Worm (Caenorhabditis elegans): ENCODE data around the gene let-70.

The let-70 gene

ce11 chrIV:11083609-11084008 is 1.6 kb upstream of the let-70 start, which contains the start of gene klc-1 (continued):
- TF ChIP-seq Y53F4B.3 (GFP tag; IDR thresholded peaks at IDR 0.05) (0 out of 2 replicates have a peak, but pooled peaks have one; percentile 6), efl-1 (GFP tag; optimal IDR thresholded peaks at IDR 0.05) (peak; percentile 93), dox-1 (GFP tag; IDR thresholded peaks at IDR 0.05) (no peak), K11D2.4 (GFP tag; IDR thresholded peaks at IDR 0.05) (no peak), zim-3 (tag; optimal IDR thresholded peaks at IDR 0.05) (no peak), F52B5.7 (tag; optimal IDR thresholded peaks at IDR 0.05) (no peak), ztf-28 (GFP tag; IDR thresholded peaks at IDR 0.05) (no peak), C06A6.2 (GFP tag; conservative IDR thresholded peaks at IDR 0.05) (no peak), ceh-79 (tag; optimal IDR thresholded peaks at IDR 0.05) (no peak), pbrm-1 (GFP tag; IDR thresholded peaks at IDR 0.05) (peak; percentile 21; the same call in 1 of the 2 replicates), zfh-2 (GFP tag; conservative IDR thresholded peaks at IDR 0.05) (no peak), ceh-58 (GFP tag; IDR thresholded peaks at IDR 0.05) (no peak), ztf-18 (tag; optimal IDR thresholded peaks at IDR 0.05) (no peak), bed-2 (GFP tag; IDR thresholded peaks at IDR 0.05) (no peak), lsl-1 (GFP tag; optimal IDR thresholded peaks at IDR 0.05) (peak; percentile 80), ekl-4 (GFP tag; IDR thresholded peaks at IDR 0.05) (0 out of 2 replicates have a peak, but pooled peaks have one; percentile 15), hsf-1 (GFP tag; IDR thresholded peaks at IDR 0.05) (peak; percentile 75; the same call in 1 of the 2 replicates), tbx-9 (tag; optimal IDR thresholded peaks at IDR 0.05; ENCODE audit: borderline replicate concordance) (no peak), mcd-1 (GFP tag; IDR thresholded peaks at IDR 0.05) (no peak), hmg-20 (GFP tag; IDR thresholded peaks at IDR 0.05) (no peak), tlf-1 (GFP tag; optimal IDR thresholded peaks at IDR 0.05) (peak; percentile 27)

ce11 chrIV:11082789-11083235 is 759 bp upstream of the let-70 start:
- no peak for TF ChIP-seq ztf-28 (GFP tag; IDR thresholded peaks at IDR 0.05)
- no peak for TF ChIP-seq nfya-2 (GFP tag; IDR thresholded peaks at IDR 0.05)
- no peak for TF ChIP-seq Y56A3A.18 (GFP tag; IDR thresholded peaks at IDR 0.05)
- TF ChIP-seq lsy-27 (tag; optimal IDR thresholded peaks at IDR 0.05; ENCODE audit: borderline replicate concordance, insufficient read depth) = no peak
- TF ChIP-seq snpc-1.3 (tag; optimal IDR thresholded peaks at IDR 0.05; ENCODE audit: insufficient read depth) = no peak
- TF ChIP-seq C17E4.6 (GFP tag; IDR thresholded peaks at IDR 0.05) = 0 out of 2 replicates have a peak, but pooled peaks have one; percentile 41
- peak; percentile 54; the same call in 1 of the 2 replicates for TF ChIP-seq egl-44 (GFP tag; IDR thresholded peaks at IDR 0.05)
- TF ChIP-seq Y79H2A.3 (GFP tag; conservative IDR thresholded peaks at IDR 0.05) = no peak; the same call in 1 of the 2 replicates
- TF ChIP-seq ccch-3 (GFP tag; optimal IDR thresholded peaks at IDR 0.05) = no peak
- no peak; the same call in 1 of the 2 replicates for TF ChIP-seq ztf-6 (GFP tag; IDR thresholded peaks at IDR 0.05)
- TF ChIP-seq snpc-3.4 (tag; optimal IDR thresholded peaks at IDR 0.05) = no peak
- peak; percentile 65 for TF ChIP-seq tbp1 (GFP tag; optimal IDR thresholded peaks at IDR 0.05)
- TF ChIP-seq ceh-91 (GFP tag; IDR thresholded peaks at IDR 0.05) = no peak
- peak; percentile 74 for TF ChIP-seq ekl-4 (GFP tag; IDR thresholded peaks at IDR 0.05)
- peak; percentile 87 for TF ChIP-seq atf-7 (tag; optimal IDR thresholded peaks at IDR 0.05)
- no peak for TF ChIP-seq Y53G8AR.9 (GFP tag; conservative IDR thresholded peaks at IDR 0.05)
- TF ChIP-seq cebp-1 (GFP tag; IDR thresholded peaks at IDR 0.05) = 0 out of 2 replicates have a peak, but pooled peaks have one; percentile 56
- peak; percentile 92 for TF ChIP-seq cebp-1 (tag; optimal IDR thresholded peaks at IDR 0.05)
- TF ChIP-seq F23B12.7 (tag; optimal IDR thresholded peaks at IDR 0.05; ENCODE audit: insufficient read depth) = peak; percentile 27
- TF ChIP-seq pha-4 (tag; optimal IDR thresholded peaks at IDR 0.05) = no peak
- peak; percentile 82; the same call in 1 of the 2 replicates for TF ChIP-seq pbrm-1 (GFP tag; IDR thresholded peaks at IDR 0.05)
- TF ChIP-seq ZK185.1 (tag; optimal IDR thresholded peaks at IDR 0.05; ENCODE audit: poor library complexity, severe bottlenecking) = peak; percentile 91
- peak; percentile 0 for TF ChIP-seq F10E7.11 (tag; optimal IDR thresholded peaks at IDR 0.05)
- no peak for TF ChIP-seq snpc-4 (GFP tag; optimal IDR thresholded peaks at IDR 0.05)
- TF ChIP-seq snpc-4 (tag; optimal IDR thresholded peaks at IDR 0.05) = peak; percentile 47 to 73 (median 58)
- no peak for TF ChIP-seq F57C9.4 (tag; optimal IDR thresholded peaks at IDR 0.05)
- peak; percentile 83 for TF ChIP-seq dox-1 (GFP tag; IDR thresholded peaks at IDR 0.05)
- TF ChIP-seq F37B4.10 (GFP tag; IDR thresholded peaks at IDR 0.05) = no peak
- TF ChIP-seq nfya-1 (tag; optimal IDR thresholded peaks at IDR 0.05; ENCODE audit: borderline replicate concordance, insufficient read depth) = no peak

Data from whole organism, young adult.